Fruit fly (Drosophila melanogaster) whole organism, embryonic: ENCODE data around the gene esc.

ENCODE experiments used
- CG11456 ChIP-seq: fragments of 200-800 bp; sonication (Bioruptor generic); IDR thresholded peaks from 3 replicates; pipeline ENCODE4 v1.3.6; 2022; ENCODE audit warnings: missing biosample characterization, missing genetic modification characterization
- CG32532 ChIP-seq: fragments of 200-800 bp; sonication (Bioruptor generic); IDR thresholded peaks from 2 replicates; pipeline ENCODE4 v1.3.6; 2022; ENCODE audit warnings: missing biosample characterization, missing genetic modification characterization
- E2f1 ChIP-seq: fragments of 200-800 bp; sonication (Bioruptor generic); IDR thresholded peaks from 2 replicates; pipeline ENCODE4 v1.3.6; 2022; ENCODE audit warnings: missing biosample characterization, missing genetic modification characterization
- Hr39 ChIP-seq: fragments of >200 bp; optimal IDR thresholded peaks from 2 replicates; lab custom pipeline; 2017
- Jarid2 ChIP-seq: fragments of 200-800 bp; sonication (Bioruptor generic); optimal IDR thresholded peaks from 3 replicates; lab custom pipeline; 2017; ENCODE audit warnings: mild to moderate bottlenecking, missing biosample characterization, missing genetic modification reagents, missing genetic modification characterization
- Ptx1 ChIP-seq: fragments of 200-800 bp; sonication (Bioruptor generic); IDR thresholded peaks from 2 replicates; pipeline ENCODE4 v1.3.6; 2022; ENCODE audit warnings: missing biosample characterization, missing genetic modification characterization
- chm ChIP-seq: fragments of 200-800 bp; sonication (Bioruptor generic); IDR thresholded peaks from 2 replicates; pipeline ENCODE4 v1.3.6; 2022; ENCODE audit warnings: missing biosample characterization, missing genetic modification characterization
- fru ChIP-seq: fragments of >200 bp; optimal IDR thresholded peaks from 2 replicates; lab custom pipeline; 2017
- gcm2 ChIP-seq: fragments of 200-800 bp; sonication (Bioruptor generic); optimal IDR thresholded peaks from 2 replicates; lab custom pipeline; 2016; ENCODE audit warnings: missing biosample characterization, missing genetic modification characterization
- luna ChIP-seq: fragments of 200-800 bp; sonication (Bioruptor generic); optimal IDR thresholded peaks from 2 replicates; lab custom pipeline; 2016; ENCODE audit warnings: missing biosample characterization, missing genetic modification characterization
- repo ChIP-seq: fragments of 200-800 bp; sonication (Bioruptor generic); optimal IDR thresholded peaks from 2 replicates; lab custom pipeline; 2016; ENCODE audit warnings: missing biosample characterization, missing genetic modification characterization
- trem ChIP-seq: fragments of 200-800 bp; optimal IDR thresholded peaks from 3 replicates; lab custom pipeline; 2019; ENCODE audit warnings: missing biosample characterization, mild to moderate bottlenecking, missing genetic modification characterization, moderate library complexity
- unpg ChIP-seq: fragments of 200-800 bp; sonication (Bioruptor generic); optimal IDR thresholded peaks from 3 replicates; lab custom pipeline; 2018; ENCODE audit warnings: missing biosample characterization, mild to moderate bottlenecking, missing genetic modification characterization, moderate library complexity

DNA sequence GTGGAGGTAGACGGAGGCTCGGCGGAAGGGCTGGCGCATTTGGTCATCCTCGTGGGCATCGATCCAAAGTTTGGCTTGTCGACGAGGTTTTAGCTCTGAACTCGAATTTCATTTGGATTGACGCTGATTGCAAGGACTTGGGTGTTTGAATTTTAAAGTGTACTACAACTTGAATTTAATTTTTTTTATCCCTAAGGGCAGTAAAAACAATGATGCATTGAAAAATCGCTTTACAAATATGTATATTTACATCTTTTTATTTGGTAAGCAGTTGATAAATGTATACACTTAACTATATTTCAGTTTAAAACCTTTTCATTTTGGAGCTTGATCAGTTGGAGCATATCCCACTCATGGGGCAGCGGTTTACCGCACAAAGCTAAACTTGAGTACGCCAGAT is 36.9 kb downstream of the esc start, which contains the start of gene Tsp33B:
- TF ChIP-seq fru (no peak), Jarid2 (GFP tag; lab: Kevin White, UChicago) (no peak), CG11456 (GFP tag; lab: Robert Waterston, UW) (no peak), luna (GFP tag; lab: Kevin White, UChicago) (no peak), gcm2 (GFP tag; lab: Kevin White, UChicago) (no peak), repo (no peak), chm (no peak), Hr39 (lab: Kevin White, UChicago) (no peak), Ptx1 (GFP tag; lab: Robert Waterston, UW) (no peak), trem (tag; lab: Kevin White, UChicago) (no peak), unpg (no peak), E2f1 (GFP tag; lab: Robert Waterston, UW) (no peak), CG32532 (GFP tag; lab: Robert Waterston, UW) (no peak)
